In genomic region chrII:7605306-7605705, ce11 we compare ENCODE assay signal across 2 worm cellular contexts.
A peak's percentile ranks its signal among the peaks of the same experiment; 100 is the strongest.
TF ChIP-seq lines count a peak whose summit lies in the region.

Gene osm-8 (minus strand): TSS chrII:7605406.

TF ChIP-seq in whole organism, L1 larva, 84 proteins besides CTCF, POLR2A, EP300 and RAD21:
- TF ChIP-seq blmp-1 (tag; optimal IDR thresholded peaks at IDR 0.05; lab: Kevin White, UChicago), result peak; percentile 44
- TF ChIP-seq alr-1 (tag; optimal IDR thresholded peaks at IDR 0.05; lab: Kevin White, UChicago; ENCODE audit: borderline replicate concordance), result no peak
TF ChIP-seq in whole organism, L1 larva: peak in this region for 1.

TF ChIP-seq in whole organism, L4 larva, 104 proteins besides CTCF, POLR2A, EP300 and RAD21:
- peak; percentile 24 for TF ChIP-seq aha-1 (tag; lab: Kevin White, UChicago)
- TF ChIP-seq D1046.2 (GFP tag; IDR thresholded peaks at IDR 0.05; lab: Robert Waterston, UW), result no peak
- peak; percentile 10 for TF ChIP-seq hlh-11 (tag; optimal IDR thresholded peaks at IDR 0.05; lab: Kevin White, UChicago)

Comparison
In these comparisons a context has a peak if more than half of its experiments do, and no peak if none do; other contexts are left out.
1. Of the 29 proteins assayed by ChIP-seq in both whole organism, L4 larva and whole organism, L1 larva: peak only in whole organism, L4 larva: aha-1; only in whole organism, L1 larva: none; in both: none; in neither: 28.